Fruit fly (Drosophila melanogaster) S2 (cell line): ENCODE measurements around the gene CG15767.
A peak's percentile ranks its signal among the peaks of the same experiment; 100 is the strongest.

Experiments used
- CG8478 ChIP-seq: fragments of >200 bp; optimal IDR thresholded peaks from 2 replicates; lab custom pipeline; 2018
- CTCF ChIP-seq, 2 experiments: fragments of >200 bp; optimal IDR thresholded peaks; 2 replicates each; lab custom pipeline; 2018

CG15767 gene

dm6 chrX:5764001-5764892 is 25.0 kb upstream of the CG15767 start, which contains the start of the genes MAPk-Ak2 and CG42699:
TSS of gene MAPk-Ak2 (minus strand) at chrX:5764203.
TSS of gene CG42699 (plus strand) at chrX:5764553.
- TF ChIP-seq CTCF (optimal IDR thresholded peaks at IDR 0.05; lab: Kevin White, UChicago) (peak in 1 of 2 experiments; percentile 18), CG8478 (lab: Kevin White, UChicago) (no peak)

- TF ChIP-seq CG8478 (lab: Kevin White, UChicago) = no peak
- no peak for TF ChIP-seq CTCF (optimal IDR thresholded peaks at IDR 0.05; lab: Kevin White, UChicago)
These were observed 22.6 kb upstream of the CG15767 start for dm6 chrX:5766732-5767131.

- no peak for TF ChIP-seq CTCF (optimal IDR thresholded peaks at IDR 0.05; lab: Kevin White, UChicago)
- no peak for TF ChIP-seq CG8478 (lab: Kevin White, UChicago)
These were observed 20.6 kb upstream of the CG15767 start for dm6 chrX:5768602-5769251.

DNA sequence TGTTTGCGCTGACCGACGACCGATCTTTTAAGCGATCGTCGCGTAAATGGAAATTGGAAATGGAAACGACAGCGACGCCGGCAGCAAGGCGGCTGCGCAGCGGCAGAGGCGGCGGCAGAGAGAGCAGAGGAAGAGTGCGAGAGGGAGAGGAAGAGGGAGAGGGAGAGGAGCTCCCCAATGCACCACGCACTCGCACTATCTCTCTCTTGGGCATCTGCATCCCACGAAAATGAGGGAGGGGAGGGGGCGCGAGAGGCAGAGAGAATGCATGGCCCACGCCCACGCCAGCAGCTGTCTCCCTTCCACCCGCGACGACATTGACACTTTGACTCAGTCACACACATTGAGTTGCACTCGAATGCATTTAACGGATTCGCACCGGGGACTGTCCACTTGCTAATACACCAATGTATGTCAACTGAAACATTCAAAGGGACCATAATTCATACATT is 18.5 kb upstream of the CG15767 start, which contains the start of gene CG3097:
Gene CG3097 (minus strand): TSS at position 51 of the 452 bp plus-strand sequence.
- no peak for TF ChIP-seq CG8478 (lab: Kevin White, UChicago)
- TF ChIP-seq CTCF (optimal IDR thresholded peaks at IDR 0.05; lab: Kevin White, UChicago) = no peak

- no peak for TF ChIP-seq CTCF (optimal IDR thresholded peaks at IDR 0.05; lab: Kevin White, UChicago)
- TF ChIP-seq CG8478 (lab: Kevin White, UChicago) = no peak
These were observed 16.9 kb upstream of the CG15767 start for dm6 chrX:5772409-5772808.

DNA sequence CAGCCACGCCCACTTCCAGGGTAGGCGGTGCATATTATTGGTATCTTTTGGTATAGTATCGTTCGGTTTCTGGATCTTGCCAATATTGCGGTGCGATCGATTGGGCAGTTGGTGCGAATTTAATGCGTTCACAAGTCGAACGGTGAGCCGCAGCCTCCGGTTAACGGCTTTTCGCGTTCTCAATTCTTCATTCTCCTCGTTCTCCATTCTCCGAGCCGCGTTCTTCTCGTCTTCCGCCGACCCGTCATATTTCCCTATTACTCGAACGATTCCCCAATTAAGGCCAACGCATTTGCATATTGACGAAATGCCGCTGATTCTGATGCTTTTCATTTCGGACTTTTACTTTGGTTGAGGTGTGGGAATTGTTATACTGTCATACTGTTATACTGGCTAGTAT is 12.7 kb upstream of the CG15767 start, which contains the start of gene CG42264:
Gene CG42264 (minus strand): TSS at position 101 of the 400 bp plus-strand sequence.
- TF ChIP-seq CG8478 (lab: Kevin White, UChicago) (no peak), CTCF (optimal IDR thresholded peaks at IDR 0.05; lab: Kevin White, UChicago) (no peak)

dm6 chrX:5781520-5781919 is 7.8 kb upstream of the CG15767 start, which contains the start of gene CG3108:
TSS of gene CG3108 (minus strand) at chrX:5781620.
- TF ChIP-seq CG8478 (lab: Kevin White, UChicago) (no peak), CTCF (optimal IDR thresholded peaks at IDR 0.05; lab: Kevin White, UChicago) (no peak)

DNA sequence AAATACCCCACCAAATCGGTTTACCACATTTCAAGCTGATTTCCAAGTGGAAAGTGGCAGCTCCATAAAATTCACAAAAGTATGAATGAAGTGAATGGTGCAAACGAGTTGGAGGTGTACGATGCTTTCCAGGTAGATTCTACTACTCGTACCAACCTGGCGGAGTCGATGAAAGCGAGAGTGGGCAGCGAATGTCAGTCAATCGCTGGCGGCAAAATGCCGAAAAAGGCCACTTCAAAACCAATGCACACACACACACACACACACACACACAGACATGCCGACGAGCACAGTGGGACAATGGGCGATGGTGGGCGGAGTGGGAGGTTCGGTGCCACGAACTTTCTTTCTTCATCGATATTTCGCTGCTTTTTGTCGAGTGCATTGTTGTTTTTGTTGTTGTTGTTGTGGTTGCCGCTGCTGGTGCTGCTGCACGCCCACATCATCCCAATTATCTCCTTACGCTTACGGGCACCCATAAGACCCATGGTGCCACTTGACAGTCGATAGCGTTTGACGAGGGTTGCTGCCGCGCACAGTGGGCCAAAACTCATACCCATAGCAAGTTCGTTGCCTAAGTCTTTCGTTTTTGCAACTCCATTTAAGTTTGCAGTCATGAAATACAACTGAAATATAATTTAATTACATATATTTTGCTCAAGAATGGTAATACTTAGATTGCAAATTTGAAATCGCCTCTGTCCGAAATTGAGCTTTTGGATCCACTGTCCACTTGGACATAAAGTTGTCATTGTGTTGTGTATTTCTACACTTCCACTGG is 5.8 kb upstream of the CG15767 start:
- TF ChIP-seq CG8478 (lab: Kevin White, UChicago) = no peak
- no peak for TF ChIP-seq CTCF (optimal IDR thresholded peaks at IDR 0.05; lab: Kevin White, UChicago)

dm6 chrX:5786559-5786958 is 2.7 kb upstream of the CG15767 start:
- TF ChIP-seq CTCF (optimal IDR thresholded peaks at IDR 0.05; lab: Kevin White, UChicago) (no peak), CG8478 (lab: Kevin White, UChicago) (no peak)

dm6 chrX:5791840-5792239 is 2.6 kb downstream of the CG15767 start, which contains the start of gene CG12239:
TSS of gene CG12239 (plus strand) at chrX:5792140.
- TF ChIP-seq CTCF (optimal IDR thresholded peaks at IDR 0.05; lab: Kevin White, UChicago) (no peak), CG8478 (lab: Kevin White, UChicago) (no peak)

dm6 chrX:5800634-5801033 is 11.3 kb downstream of the CG15767 start:
- TF ChIP-seq CTCF (optimal IDR thresholded peaks at IDR 0.05; lab: Kevin White, UChicago) = no peak
- no peak for TF ChIP-seq CG8478 (lab: Kevin White, UChicago)

DNA sequence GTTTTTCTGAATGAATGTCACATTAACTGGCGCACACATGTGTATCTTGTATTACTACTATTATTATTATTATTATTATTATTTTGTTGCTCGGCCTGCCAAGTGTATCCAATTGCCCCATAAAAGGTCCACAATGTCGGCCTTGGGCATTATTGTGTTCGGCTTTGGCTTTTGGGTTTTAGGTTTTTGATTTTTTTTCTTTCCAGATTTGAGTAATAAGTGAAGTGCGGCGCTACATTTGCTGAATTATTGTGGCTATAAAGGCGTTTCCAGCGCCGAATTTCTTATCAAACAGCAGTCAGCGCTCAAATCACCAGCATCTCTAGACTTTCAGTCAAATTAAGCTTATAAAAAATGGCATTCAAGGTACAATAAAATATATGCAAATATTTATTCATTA is 15.1 kb downstream of the CG15767 start, which contains the start of gene Cpr5C:
Gene Cpr5C (plus strand): TSS at position 301 of the 400 bp plus-strand sequence.
- TF ChIP-seq CG8478 (lab: Kevin White, UChicago) (no peak), CTCF (optimal IDR thresholded peaks at IDR 0.05; lab: Kevin White, UChicago) (no peak)

DNA sequence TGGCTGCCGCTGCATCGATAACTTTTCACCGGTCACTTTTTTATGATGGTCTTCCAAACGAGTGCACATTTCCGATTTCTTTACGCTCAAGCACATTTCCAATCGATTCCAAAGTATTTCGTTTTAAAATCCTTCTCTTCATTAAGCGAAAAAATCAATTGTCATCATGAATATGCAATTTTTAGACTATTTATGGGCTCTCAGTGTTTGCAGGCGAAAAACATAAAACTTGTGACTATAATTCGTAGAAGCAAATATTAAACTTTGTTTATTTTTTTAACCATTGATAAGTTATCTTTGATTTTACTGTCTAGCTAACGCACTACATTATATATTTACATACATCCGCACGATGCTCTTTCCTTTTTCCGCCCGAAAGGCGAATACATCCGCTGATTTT is 19.4 kb downstream of the CG15767 start, which contains the start of gene Prosbeta2R1:
Gene Prosbeta2R1 (plus strand): TSS at position 301 of the 400 bp plus-strand sequence.
- TF ChIP-seq CTCF (optimal IDR thresholded peaks at IDR 0.05; lab: Kevin White, UChicago) = no peak
- no peak for TF ChIP-seq CG8478 (lab: Kevin White, UChicago)

- TF ChIP-seq CTCF (optimal IDR thresholded peaks at IDR 0.05; lab: Kevin White, UChicago) = no peak
- TF ChIP-seq CG8478 (lab: Kevin White, UChicago) = no peak
These were observed 23.6 kb downstream of the CG15767 start, which contains the start of gene CG44329 for dm6 chrX:5812877-5813276. TSS of gene CG44329 (minus strand) at chrX:5812977.
